Worm (Caenorhabditis elegans) whole organism, late embryonic: Measurements from ENCODE around the gene F20A1.6.

Experiments
- ceh-45 ChIP-seq: fragments of 200-800 bp; sonication (Bioruptor generic); IDR thresholded peaks from 2 replicates; pipeline ENCODE4 v1.3.6; 2022; ENCODE audit warnings: missing genetic modification reagents, missing genetic modification characterization, missing compliant biosample characterization
- dmd-4 ChIP-seq: sonication (generic microtip); optimal IDR thresholded peaks from 2 replicates; lab custom pipeline; 2016; ENCODE audit warnings: borderline replicate concordance, missing genetic modification characterization, missing compliant biosample characterization
- elt-4 ChIP-seq: sonication (generic microtip); optimal IDR thresholded peaks from 2 replicates; lab custom pipeline; 2016; ENCODE audit warnings: missing genetic modification characterization, missing compliant biosample characterization
- fkh-10 ChIP-seq: fragments of 150-350 bp; optimal IDR thresholded peaks from 2 replicates; lab custom pipeline; 2014; ENCODE audit warnings: missing biosample characterization, missing genetic modification reagents, missing genetic modification characterization
- nhr-232 ChIP-seq: sonication (generic microtip); optimal IDR thresholded peaks from 2 replicates; lab custom pipeline; 2016; ENCODE audit warnings: missing genetic modification characterization, missing compliant biosample characterization
- pag-3 ChIP-seq: sonication (generic microtip); optimal IDR thresholded peaks from 2 replicates; lab custom pipeline; 2016; ENCODE audit warnings: missing compliant biosample characterization, missing genetic modification characterization, borderline replicate concordance
- pax-1 ChIP-seq: fragments of 150-350 bp; optimal IDR thresholded peaks from 2 replicates; lab custom pipeline; 2014; ENCODE audit warnings: missing biosample characterization, missing genetic modification characterization
- pha-2 ChIP-seq: sonication (generic microtip); optimal IDR thresholded peaks from 2 replicates; lab custom pipeline; 2017; ENCODE audit warnings: mild to moderate bottlenecking, missing genetic modification characterization, missing compliant biosample characterization
- pha-4 ChIP-seq: fragments of 150-350 bp; optimal IDR thresholded peaks from 2 replicates; lab custom pipeline; 2018; ENCODE audit warnings: missing biosample characterization, missing genetic modification reagents, missing genetic modification characterization
- pqm-1 ChIP-seq: sonication (generic microtip); optimal IDR thresholded peaks from 2 replicates; lab custom pipeline; 2016; ENCODE audit warnings: missing genetic modification characterization, missing compliant biosample characterization
- pros-1 ChIP-seq: fragments of 150-350 bp; optimal IDR thresholded peaks from 2 replicates; lab custom pipeline; 2014; ENCODE audit warnings: missing biosample characterization, missing genetic modification reagents, missing genetic modification characterization
- ref-2 ChIP-seq: sonication (generic microtip); optimal IDR thresholded peaks from 2 replicates; lab custom pipeline; 2016; ENCODE audit warnings: missing genetic modification characterization, missing compliant biosample characterization
- tbx-7 ChIP-seq: sonication (generic microtip); optimal IDR thresholded peaks from 2 replicates; lab custom pipeline; 2016; ENCODE audit warnings: missing genotype, missing genetic modification characterization, missing compliant biosample characterization
- unc-55 ChIP-seq: sonication (generic microtip); optimal IDR thresholded peaks from 2 replicates; lab custom pipeline; 2017; ENCODE audit warnings: missing biosample characterization, missing genetic modification reagents, missing genetic modification characterization

DNA sequence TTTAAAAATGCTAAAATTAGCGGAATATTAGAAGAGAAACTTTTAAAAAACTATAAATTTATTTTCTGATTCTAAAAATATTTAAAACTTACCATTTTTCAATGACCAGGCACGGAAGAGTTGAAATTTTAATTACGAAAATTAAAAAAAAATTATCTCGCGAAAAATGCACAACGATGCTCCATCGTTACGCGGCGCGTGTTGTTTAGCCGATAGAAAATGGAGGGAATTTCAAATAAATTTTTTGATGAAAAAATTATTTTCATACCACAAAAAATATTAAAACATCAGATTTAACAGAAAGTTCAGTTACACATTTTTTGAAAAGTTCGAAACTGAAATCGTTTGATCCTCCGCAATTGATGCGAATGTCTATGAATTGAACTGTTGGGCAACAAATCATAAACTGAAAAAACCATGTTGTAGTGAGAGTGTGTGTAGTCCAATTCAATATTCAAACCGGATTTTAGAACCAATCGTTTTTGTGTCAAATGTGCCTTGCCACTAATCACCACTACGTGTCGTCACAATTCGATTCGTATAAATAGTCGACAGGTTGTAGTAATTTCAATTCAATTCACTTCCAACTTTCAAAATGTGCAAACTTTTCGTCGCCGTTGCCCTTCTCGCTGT is 24.3 kb upstream of the F20A1.6 start, which contains the start of the genes tofu-2 and spig-1:
- TF ChIP-seq ceh-45 (GFP tag; lab: Robert Waterston, UW) (no peak), pax-1 (tag; lab: Kevin White, UChicago) (no peak), pros-1 (no peak), nhr-232 (tag; lab: Kevin White, UChicago) (no peak), unc-55 (GFP tag; lab: Kevin White, UChicago) (no peak), pag-3 (no peak), pha-2 (tag; lab: Kevin White, UChicago) (no peak), elt-4 (tag; lab: Kevin White, UChicago) (no peak), dmd-4 (tag; lab: Kevin White, UChicago) (no peak), tbx-7 (tag; lab: Kevin White, UChicago) (no peak), fkh-10 (GFP tag; lab: Kevin White, UChicago) (no peak), pqm-1 (no peak), pha-4 (tag; lab: Kevin White, UChicago) (no peak), ref-2 (no peak)
